Worm (Caenorhabditis elegans): ENCODE data around the gene F43C1.7.
A peak's percentile ranks its signal among the peaks of the same experiment; 100 is the strongest.

- TF ChIP-seq ces-1 (GFP tag; optimal IDR thresholded peaks at IDR 0.05) (no peak), lin-15B (tag; optimal IDR thresholded peaks at IDR 0.05) (no peak), nhr-20 (tag; optimal IDR thresholded peaks at IDR 0.05) (peak; percentile 24), lsy-2 (tag; optimal IDR thresholded peaks at IDR 0.05) (peak in 1 of 2 experiments; percentile 36), lin-14 (GFP tag; optimal IDR thresholded peaks at IDR 0.05) (peak; percentile 70), elt-2 (tag; optimal IDR thresholded peaks at IDR 0.05) (no peak), mep-1 (tag; optimal IDR thresholded peaks at IDR 0.05) (peak; percentile 30), ceh-8 (GFP tag; optimal IDR thresholded peaks at IDR 0.05) (no peak)
Observed at ce11 chrIII:4280215-4281173, 38.1 kb upstream of the F43C1.7 start, which contains the start of gene sup-26.
